Fruit fly (Drosophila melanogaster) whole organism, wandering third instar larva: ENCODE data around the gene CG14282.

Experiments used
- HLH106 ChIP-seq: fragments of 200-800 bp; optimal IDR thresholded peaks from 3 replicates; lab custom pipeline; 2019; ENCODE audit warnings: missing biosample characterization, mild to moderate bottlenecking, missing genetic modification characterization, moderate library complexity
- fru ChIP-seq: fragments of 200-800 bp; sonication (Bioruptor generic); optimal IDR thresholded peaks from 3 replicates; lab custom pipeline; 2016; ENCODE audit warnings: missing biosample characterization, mild to moderate bottlenecking, missing genetic modification characterization
- lola ChIP-seq: fragments of >200 bp; optimal IDR thresholded peaks from 2 replicates; lab custom pipeline; 2017; ENCODE audit warnings: missing biosample characterization, missing genetic modification characterization
- psq ChIP-seq: fragments of 200-800 bp; sonication (Bioruptor generic); optimal IDR thresholded peaks from 3 replicates; lab custom pipeline; 2017; ENCODE audit warnings: missing biosample characterization, mild to moderate bottlenecking, missing genetic modification characterization, moderate library complexity
- tai ChIP-seq: sonication (Bioruptor generic); optimal IDR thresholded peaks from 2 replicates; lab custom pipeline; 2016; ENCODE audit warnings: missing biosample characterization, missing genetic modification characterization

DNA sequence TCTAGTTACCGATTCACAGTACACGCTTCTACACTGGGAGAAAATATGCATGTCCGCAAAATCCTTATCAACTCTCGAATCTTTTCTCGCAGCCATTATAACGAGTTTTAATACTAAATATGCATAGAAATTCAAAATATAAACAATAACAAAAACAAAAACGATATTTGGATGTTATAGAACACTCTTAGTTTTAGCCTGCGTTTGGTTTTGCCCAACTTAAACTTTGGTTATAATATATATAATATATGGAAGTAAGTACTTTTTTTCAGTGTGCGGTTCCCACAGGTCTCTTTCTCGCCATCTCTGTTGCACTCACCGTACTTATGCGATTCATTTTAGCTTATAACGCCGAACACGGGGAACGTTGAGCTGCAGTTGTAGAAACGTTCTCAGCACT is 35.0 kb downstream of the CG14282 start, which contains the start of gene cry:
- TF ChIP-seq fru (GFP tag; lab: Kevin White, UChicago), result peak; percentile 81
- no peak for TF ChIP-seq lola (GFP tag; lab: Kevin White, UChicago)
- TF ChIP-seq psq, result peak; percentile 78
- TF ChIP-seq HLH106 (tag; lab: Kevin White, UChicago), result peak; percentile 79
- TF ChIP-seq tai (GFP tag; lab: Kevin White, UChicago), result peak; percentile 42
